Worm (Caenorhabditis elegans): ENCODE data around the gene lys-3.
A peak's percentile ranks its signal among the peaks of the same experiment; 100 is the strongest.

lys-3 gene

ce11 chrV:10247673-10248239 is 35.6 kb downstream of the lys-3 start:
- TF ChIP-seq zip-8 (tag; optimal IDR thresholded peaks at IDR 0.05) (no peak), unc-120 (tag; optimal IDR thresholded peaks at IDR 0.05; ENCODE audit: poor library complexity, severe bottlenecking) (no peak), snpc-4 (tag; optimal IDR thresholded peaks at IDR 0.05) (no peak), ztf-11 (tag; optimal IDR thresholded peaks at IDR 0.05) (no peak), flh-1 (GFP tag; optimal IDR thresholded peaks at IDR 0.05) (no peak), mep-1 (tag; optimal IDR thresholded peaks at IDR 0.05) (no peak), ceh-43 (GFP tag; optimal IDR thresholded peaks at IDR 0.05) (no peak), nhr-2 (tag; optimal IDR thresholded peaks at IDR 0.05) (no peak), elt-1 (tag; optimal IDR thresholded peaks at IDR 0.05; ENCODE audit: borderline replicate concordance, insufficient read depth) (no peak), M03D4.4 (tag; optimal IDR thresholded peaks at IDR 0.05) (no peak)

ce11 chrV:10246967-10247366 is 36.4 kb downstream of the lys-3 start:
- peak; percentile 75 for TF ChIP-seq pha-4 (tag; optimal IDR thresholded peaks at IDR 0.05)
- TF ChIP-seq mls-2 (tag; optimal IDR thresholded peaks at IDR 0.05), result no peak
- no peak for TF ChIP-seq nhr-12 (tag; optimal IDR thresholded peaks at IDR 0.05)

- TF ChIP-seq unc-62 (GFP tag; optimal IDR thresholded peaks at IDR 0.05) (no peak), ces-1 (GFP tag; optimal IDR thresholded peaks at IDR 0.05) (peak; percentile 2)
These were observed 36.9 kb downstream of the lys-3 start for ce11 chrV:10246443-10246885.

ce11 chrV:10245615-10246014 is 37.7 kb downstream of the lys-3 start:
- TF ChIP-seq ztf-11 (tag; optimal IDR thresholded peaks at IDR 0.05) (no peak), nhr-237 (tag; optimal IDR thresholded peaks at IDR 0.05) (no peak), lin-13 (tag; optimal IDR thresholded peaks at IDR 0.05) (no peak), ceh-43 (GFP tag; optimal IDR thresholded peaks at IDR 0.05) (no peak), ces-1 (GFP tag; optimal IDR thresholded peaks at IDR 0.05) (no peak), pha-4 (tag; optimal IDR thresholded peaks at IDR 0.05) (no peak), sem-2 (GFP tag; optimal IDR thresholded peaks at IDR 0.05) (no peak), elt-3 (tag; optimal IDR thresholded peaks at IDR 0.05) (no peak), ham-2 (GFP tag; optimal IDR thresholded peaks at IDR 0.05) (no peak), cnd-1 (tag; optimal IDR thresholded peaks at IDR 0.05) (no peak)

ce11 chrV:10244018-10244720 is 39.2 kb downstream of the lys-3 start:
- TF ChIP-seq mab-5 (tag; optimal IDR thresholded peaks at IDR 0.05) (no peak), elt-1 (tag; optimal IDR thresholded peaks at IDR 0.05; ENCODE audit: borderline replicate concordance, insufficient read depth) (peak; percentile 54)

ce11 chrV:10243105-10243504 is 40.2 kb downstream of the lys-3 start, which contains the start of gene C12D8.9:
TSS of gene C12D8.9 (minus strand) at chrV:10243205.
- TF ChIP-seq elt-3 (tag; optimal IDR thresholded peaks at IDR 0.05) (no peak), hlh-1 (tag; optimal IDR thresholded peaks at IDR 0.05) (no peak)

ce11 chrV:10241121-10241803 is 42.1 kb downstream of the lys-3 start, which contains the start of the genes C12D8.21 and col-148:
TSS of gene C12D8.21 (minus strand) at chrV:10241188.
TSS of gene col-148 (plus strand) at chrV:10241753.
- no peak for TF ChIP-seq mls-2 (tag; optimal IDR thresholded peaks at IDR 0.05)
- TF ChIP-seq sem-2 (GFP tag; optimal IDR thresholded peaks at IDR 0.05), result no peak
- no peak for TF ChIP-seq nhr-28 (tag; optimal IDR thresholded peaks at IDR 0.05)
- TF ChIP-seq elt-1 (tag; optimal IDR thresholded peaks at IDR 0.05; ENCODE audit: borderline replicate concordance, insufficient read depth), result no peak
